Worm (Caenorhabditis elegans) whole organism, young adult: ENCODE results near the gene F54H5.5.

Experiments used
- C06A6.2 ChIP-seq: fragments of 200-800 bp; sonication (Bioruptor generic); conservative IDR thresholded peaks from 2 replicates; pipeline ENCODE4 v1.3.6; 2022; ENCODE audit warnings: missing genetic modification characterization, missing compliant biosample characterization
- F10E7.11 ChIP-seq: sonication (generic microtip); optimal IDR thresholded peaks from 2 replicates; lab custom pipeline; 2017; ENCODE audit warnings: mild to moderate bottlenecking, missing genetic modification characterization, moderate library complexity, missing compliant biosample characterization
- F33H1.4 ChIP-seq: fragments of 200-800 bp; sonication (Bioruptor generic); IDR thresholded peaks from 2 replicates; pipeline ENCODE4 v1.3.6; 2022; ENCODE audit warnings: missing genetic modification reagents, missing genetic modification characterization, missing compliant biosample characterization
- F39B2.1 ChIP-seq: fragments of 200-800 bp; sonication (Bioruptor generic); IDR thresholded peaks from 2 replicates; pipeline ENCODE4 v1.3.6; 2022; ENCODE audit warnings: missing genetic modification reagents, missing genetic modification characterization, missing compliant biosample characterization
- F57C9.4 ChIP-seq: sonication (generic microtip); optimal IDR thresholded peaks from 2 replicates; lab custom pipeline; 2017; ENCODE audit warnings: mild to moderate bottlenecking, missing genetic modification characterization, missing compliant biosample characterization
- K12H6.12 ChIP-seq: fragments of 200-800 bp; sonication (Bioruptor generic); optimal IDR thresholded peaks from 2 replicates; lab custom pipeline; 2018; ENCODE audit warnings: mild to moderate bottlenecking, missing genetic modification characterization, missing compliant biosample characterization
- T26A5.8 ChIP-seq: sonication (generic microtip); optimal IDR thresholded peaks from 2 replicates; lab custom pipeline; 2016; ENCODE audit warnings: missing genetic modification characterization, missing compliant biosample characterization
- aptf-3 ChIP-seq: fragments of 200-800 bp; sonication (Bioruptor generic); IDR thresholded peaks from 2 replicates; pipeline ENCODE4 v1.3.6; 2022; ENCODE audit warnings: missing genetic modification characterization, missing compliant biosample characterization
- atf-7 ChIP-seq: sonication (generic microtip); optimal IDR thresholded peaks from 2 replicates; lab custom pipeline; 2017; ENCODE audit warnings: mild to moderate bottlenecking, missing genetic modification characterization, missing compliant biosample characterization
- attf-6 ChIP-seq: fragments of 200-800 bp; sonication (Bioruptor generic); IDR thresholded peaks from 2 replicates; pipeline ENCODE4 v1.3.6; 2022; ENCODE audit warnings: missing genetic modification reagents, missing genetic modification characterization, missing compliant biosample characterization
- bed-1 ChIP-seq: fragments of 200-800 bp; sonication (Bioruptor generic); IDR thresholded peaks from 2 replicates; pipeline ENCODE4 v1.3.6; 2022; ENCODE audit warnings: missing genetic modification reagents, missing genetic modification characterization, missing compliant biosample characterization
- cebp-1 ChIP-seq, 2 experiments: fragments of 200-800 bp in 1 of 2; sonication (Bioruptor generic) in 1 of 2; sonication (generic microtip) in 1 of 2; IDR thresholded peaks in 1 of 2; optimal IDR thresholded peaks in 1 of 2; 2 replicates each; pipeline versions ENCODE4 v1.3.6 to Lab custom; 2017 to 2022; ENCODE audit warnings: missing compliant biosample characterization in 2 of 2, missing genetic modification characterization in 2 of 2, mild to moderate bottlenecking in 1 of 2, missing genetic modification reagents in 1 of 2, moderate library complexity in 1 of 2
- ceh-100 ChIP-seq: fragments of 200-800 bp; sonication (Bioruptor generic); IDR thresholded peaks from 2 replicates; pipeline ENCODE4 v1.3.6; 2022; ENCODE audit warnings: missing genetic modification reagents, missing genetic modification characterization, missing compliant biosample characterization
- die-1 ChIP-seq: sonication (generic microtip); optimal IDR thresholded peaks from 2 replicates; lab custom pipeline; 2016; ENCODE audit warnings: missing genotype, mild to moderate bottlenecking, missing genetic modification characterization, missing compliant biosample characterization
- dox-1 ChIP-seq: fragments of 200-800 bp; sonication (Bioruptor generic); IDR thresholded peaks from 2 replicates; pipeline ENCODE4 v1.3.6; 2022; ENCODE audit warnings: missing genetic modification reagents, missing genetic modification characterization, missing compliant biosample characterization
- dpl-1 ChIP-seq: fragments of 150-350 bp; optimal IDR thresholded peaks from 2 replicates; lab custom pipeline; 2014; ENCODE audit warnings: missing biosample characterization, missing genetic modification reagents, missing genetic modification characterization
- egrh-3 ChIP-seq: fragments of 200-800 bp; sonication (Bioruptor generic); IDR thresholded peaks from 2 replicates; pipeline ENCODE4 v1.3.6; 2022; ENCODE audit warnings: missing genetic modification reagents, missing genetic modification characterization, missing compliant biosample characterization
- ets-4 ChIP-seq: fragments of 200-800 bp; sonication (Bioruptor generic); optimal IDR thresholded peaks from 2 replicates; lab custom pipeline; 2018; ENCODE audit warnings: mild to moderate bottlenecking, missing genetic modification characterization, missing compliant biosample characterization
- hmg-1.2 ChIP-seq: fragments of 200-800 bp; sonication (Bioruptor generic); IDR thresholded peaks from 2 replicates; pipeline ENCODE4 v1.3.6; 2022; ENCODE audit warnings: missing genetic modification reagents, missing genetic modification characterization, missing compliant biosample characterization
- lin-26 ChIP-seq: fragments of 200-800 bp; sonication (Bioruptor generic); IDR thresholded peaks from 2 replicates; pipeline ENCODE4 v1.3.6; 2022; ENCODE audit warnings: missing genetic modification reagents, missing genetic modification characterization, missing compliant biosample characterization
- lin-54 ChIP-seq: fragments of 200-800 bp; sonication (Bioruptor generic); optimal IDR thresholded peaks from 2 replicates; lab custom pipeline; 2018; ENCODE audit warnings: mild to moderate bottlenecking, missing genetic modification characterization, missing compliant biosample characterization
- madf-10 ChIP-seq: sonication (generic microtip); optimal IDR thresholded peaks from 2 replicates; lab custom pipeline; 2016; ENCODE audit warnings: mild to moderate bottlenecking, missing genetic modification characterization, missing compliant biosample characterization
- madf-6 ChIP-seq: fragments of 200-800 bp; sonication (Bioruptor generic); IDR thresholded peaks from 2 replicates; pipeline ENCODE4 v1.3.6; 2022; ENCODE audit warnings: missing genetic modification reagents, missing genetic modification characterization, missing compliant biosample characterization
- mes-4 ChIP-seq: sonication (generic microtip); optimal IDR thresholded peaks from 2 replicates; lab custom pipeline; 2016; ENCODE audit warnings: missing genotype, missing genetic modification characterization, missing compliant biosample characterization
- mxl-1 ChIP-seq: sonication (generic microtip); optimal IDR thresholded peaks from 2 replicates; lab custom pipeline; 2016; ENCODE audit warnings: missing genetic modification characterization, missing compliant biosample characterization
- nhr-80 ChIP-seq: sonication (generic microtip); optimal IDR thresholded peaks from 2 replicates; lab custom pipeline; 2016; ENCODE audit warnings: missing genetic modification characterization, missing compliant biosample characterization
- rcor-1 ChIP-seq: fragments of 200-800 bp; sonication (Bioruptor generic); IDR thresholded peaks from 2 replicates; pipeline ENCODE4 v1.3.6; 2022; ENCODE audit warnings: missing genetic modification reagents, missing genetic modification characterization, missing compliant biosample characterization
- repo-1 ChIP-seq: sonication (generic microtip); optimal IDR thresholded peaks from 2 replicates; lab custom pipeline; 2017; ENCODE audit warnings: mild to moderate bottlenecking, missing genetic modification characterization, missing compliant biosample characterization
- unc-62 ChIP-seq: fragments of 150-350 bp; optimal IDR thresholded peaks from 2 replicates; lab custom pipeline; 2014; ENCODE audit warnings: missing biosample characterization, missing genetic modification reagents, missing genetic modification characterization
- zfh-2 ChIP-seq: fragments of 200-800 bp; sonication (Bioruptor generic); conservative IDR thresholded peaks from 2 replicates; pipeline ENCODE4 v1.3.6; 2022; ENCODE audit warnings: missing genetic modification reagents, missing genetic modification characterization, missing compliant biosample characterization
- ztf-25 ChIP-seq: fragments of 200-800 bp; sonication (Bioruptor generic); IDR thresholded peaks from 2 replicates; pipeline ENCODE4 v1.3.6; 2022; ENCODE audit warnings: missing genetic modification reagents, missing genetic modification characterization, missing compliant biosample characterization
- ztf-28 ChIP-seq: fragments of 200-800 bp; sonication (Bioruptor generic); IDR thresholded peaks from 2 replicates; pipeline ENCODE4 v1.3.6; 2022; ENCODE audit warnings: missing genetic modification reagents, missing genetic modification characterization, missing compliant biosample characterization

F54H5.5 gene

ce11 chrII:6628397-6628796, 1.3 kb upstream of the F54H5.5 start:
- TF ChIP-seq nhr-80 (tag; lab: Kevin White, UChicago): peak; percentile 28
- no peak for TF ChIP-seq egrh-3 (GFP tag; lab: Robert Waterston, UW)

DNA sequence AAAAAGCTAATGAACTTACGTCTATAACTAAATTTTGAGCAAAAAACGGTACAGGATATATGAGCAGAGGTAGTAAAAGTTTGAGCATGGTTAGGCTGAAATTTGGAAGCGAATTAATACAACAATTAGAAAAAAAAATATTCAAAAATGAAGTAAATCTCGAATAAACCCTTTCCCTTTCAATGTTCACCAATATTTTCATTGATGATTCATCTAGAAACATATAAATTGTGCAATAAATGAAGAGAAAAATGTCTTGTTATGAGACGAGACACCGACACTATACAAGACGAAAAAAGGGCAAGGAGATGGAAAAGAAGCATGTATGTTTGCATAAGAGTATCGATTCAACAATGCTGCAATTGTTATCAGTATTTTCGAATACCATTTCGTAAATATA, 1.8 kb downstream of the F54H5.5 start, which contains the start of gene F54H5.14:
TSS of gene F54H5.14 (minus strand) at position 101 of the 400 bp plus-strand sequence.
- no peak for TF ChIP-seq egrh-3 (GFP tag; lab: Robert Waterston, UW)
- peak; percentile 0 for TF ChIP-seq nhr-80 (tag; lab: Kevin White, UChicago)

ce11 chrII:6621886-6622285, 5.2 kb downstream of the F54H5.5 start, which contains the start of gene F54H5.3:
F54H5.3 (plus strand) TSS chrII:6622186.
- no peak for TF ChIP-seq mxl-1 (tag; lab: Kevin White, UChicago)
- no peak for TF ChIP-seq rcor-1
- no peak for TF ChIP-seq lin-54 (GFP tag; lab: Kevin White, UChicago)
- TF ChIP-seq madf-6 (GFP tag; lab: Robert Waterston, UW): no peak
- no peak for TF ChIP-seq repo-1 (tag; lab: Kevin White, UChicago)
- TF ChIP-seq, all 124 proteins: peak for 0

- TF ChIP-seq F33H1.4 (GFP tag; lab: Robert Waterston, UW): no peak
- peak; percentile 60; the same call in 1 of the 2 replicates for TF ChIP-seq hmg-1.2 (GFP tag; lab: Robert Waterston, UW)
- TF ChIP-seq madf-10 (tag; lab: Kevin White, UChicago): no peak
- no peak for TF ChIP-seq dpl-1 (GFP tag; lab: Kevin White, UChicago)
- TF ChIP-seq lin-26 (GFP tag; lab: Robert Waterston, UW): no peak
- TF ChIP-seq, all 124 proteins: peak for 1
Observed at ce11 chrII:6619007-6619406, 8.1 kb downstream of the F54H5.5 start.

ce11 chrII:6616770-6617169, 10.3 kb downstream of the F54H5.5 start, which contains the start of gene klf-3:
klf-3 (plus strand) TSS chrII:6616878.
- no peak for TF ChIP-seq T26A5.8 (tag; lab: Kevin White, UChicago)
- TF ChIP-seq F57C9.4 (tag; lab: Kevin White, UChicago): no peak
- TF ChIP-seq ztf-28 (GFP tag; lab: Robert Waterston, UW): no peak
- TF ChIP-seq bed-1 (GFP tag; lab: Robert Waterston, UW): no peak

DNA sequence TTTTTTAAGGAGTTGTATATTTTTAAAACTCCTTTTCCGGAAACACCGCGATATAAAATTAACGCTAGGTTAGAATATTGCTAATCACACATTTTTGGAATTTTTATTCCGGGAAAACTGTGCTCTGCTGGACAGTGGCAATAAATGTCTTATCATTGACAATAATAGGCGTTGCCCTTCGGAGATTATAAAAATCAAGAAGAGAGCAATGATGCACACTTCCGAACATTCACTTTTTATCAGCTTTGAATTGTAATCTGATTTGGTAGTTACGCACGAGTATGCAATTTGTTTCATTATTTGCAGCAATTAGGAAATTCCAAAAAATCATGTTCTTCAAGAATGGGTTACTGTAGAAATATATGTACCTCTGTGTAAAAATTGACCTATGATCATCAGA, 10.9 kb downstream of the F54H5.5 start:
- TF ChIP-seq nhr-80 (tag; lab: Kevin White, UChicago): peak; percentile 56
- no peak for TF ChIP-seq mes-4 (tag; lab: Kevin White, UChicago)

ce11 chrII:6615232-6616029, 11.7 kb downstream of the F54H5.5 start:
- TF ChIP-seq madf-6 (GFP tag; lab: Robert Waterston, UW) (no peak), ets-4 (GFP tag; lab: Kevin White, UChicago) (peak; percentile 34), F39B2.1 (GFP tag; lab: Robert Waterston, UW) (no peak), cebp-1 (GFP tag; IDR thresholded peaks at IDR 0.05; lab: Robert Waterston, UW) (no peak), cebp-1 (tag; optimal IDR thresholded peaks at IDR 0.05; lab: Kevin White, UChicago) (no peak), zfh-2 (GFP tag; lab: Robert Waterston, UW) (no peak), ztf-25 (GFP tag; lab: Robert Waterston, UW) (no peak), die-1 (tag; lab: Kevin White, UChicago) (no peak), dox-1 (GFP tag; lab: Robert Waterston, UW) (peak; percentile 59), nhr-80 (tag; lab: Kevin White, UChicago) (peak; percentile 94), atf-7 (tag; lab: Kevin White, UChicago) (peak; percentile 38), unc-62 (GFP tag; lab: Kevin White, UChicago) (no peak), madf-10 (tag; lab: Kevin White, UChicago) (no peak), K12H6.12 (tag; lab: Kevin White, UChicago) (no peak), ceh-100 (GFP tag; lab: Robert Waterston, UW) (no peak), ztf-28 (GFP tag; lab: Robert Waterston, UW) (no peak), C06A6.2 (no peak), F10E7.11 (tag; lab: Kevin White, UChicago) (no peak), aptf-3 (GFP tag; lab: Robert Waterston, UW) (no peak), attf-6 (GFP tag; lab: Robert Waterston, UW) (no peak)
- TF ChIP-seq, all 124 proteins: peak for 4
